Worm (Caenorhabditis elegans) whole organism, L3 larva: ENCODE data around the gene Y47D3A.14.

Experiments
- R02D3.7 ChIP-seq: fragments of 150-350 bp; optimal IDR thresholded peaks from 2 replicates; lab custom pipeline; 2014; ENCODE audit warnings: missing biosample characterization, missing genetic modification characterization
- ama-1 ChIP-seq: fragments of 150-350 bp; optimal IDR thresholded peaks from 2 replicates; lab custom pipeline; 2018
- ceh-28 ChIP-seq: fragments of 150-350 bp; optimal IDR thresholded peaks from 2 replicates; lab custom pipeline; 2014; ENCODE audit warnings: missing biosample characterization, missing genetic modification reagents, missing genetic modification characterization
- ceh-82 ChIP-seq: fragments of 150-350 bp; optimal IDR thresholded peaks from 2 replicates; lab custom pipeline; 2014; ENCODE audit warnings: missing biosample characterization, missing genetic modification characterization
- ceh-9 ChIP-seq: sonication (generic microtip); optimal IDR thresholded peaks from 2 replicates; lab custom pipeline; 2018; ENCODE audit warnings: missing biosample characterization, missing genetic modification characterization
- egl-27 ChIP-seq: sonication (generic microtip); optimal IDR thresholded peaks from 4 replicates; lab custom pipeline; 2017; ENCODE audit warnings: missing biosample characterization, missing genetic modification reagents, missing genetic modification characterization
- egl-5 ChIP-seq: fragments of 150-350 bp; optimal IDR thresholded peaks from 2 replicates; lab custom pipeline; 2017; ENCODE audit warnings: missing biosample characterization, missing genetic modification reagents, missing genetic modification characterization, inconsistent platforms
- elt-1 ChIP-seq: fragments of 150-350 bp; optimal IDR thresholded peaks from 2 replicates; lab custom pipeline; 2014; ENCODE audit warnings: missing biosample characterization, missing genetic modification characterization
- elt-2 ChIP-seq: sonication (generic microtip); optimal IDR thresholded peaks from 2 replicates; lab custom pipeline; 2016; ENCODE audit warnings: missing genetic modification reagents, mild to moderate bottlenecking, missing genetic modification characterization, missing compliant biosample characterization
- elt-3 ChIP-seq, 3 experiments: fragments of 150-350 bp in 1 of 3; sonication (generic microtip) in 2 of 3; optimal IDR thresholded peaks; 2 replicates in 2 of 3; 4 replicates in 1 of 3; lab custom pipeline; 2014 to 2017; ENCODE audit warnings: missing biosample characterization in 3 of 3, missing genetic modification characterization in 3 of 3
- eor-1 ChIP-seq, 2 experiments: fragments of 150-350 bp; optimal IDR thresholded peaks; 2 replicates each; lab custom pipeline; 2014 to 2018; ENCODE audit warnings: missing biosample characterization in 2 of 2, missing genetic modification characterization in 2 of 2
- fkh-10 ChIP-seq: sonication (generic microtip); optimal IDR thresholded peaks from 2 replicates; lab custom pipeline; 2017; ENCODE audit warnings: missing biosample characterization, missing genetic modification reagents, missing genetic modification characterization
- hmg-11 ChIP-seq: sonication (generic microtip); optimal IDR thresholded peaks from 2 replicates; lab custom pipeline; 2016; ENCODE audit warnings: missing genetic modification characterization, missing compliant biosample characterization
- jun-1 ChIP-seq: fragments of 150-350 bp; optimal IDR thresholded peaks from 2 replicates; lab custom pipeline; 2014; ENCODE audit warnings: missing biosample characterization, missing genetic modification reagents, missing genetic modification characterization
- lin-39 ChIP-seq: fragments of 150-350 bp; optimal IDR thresholded peaks from 2 replicates; lab custom pipeline; 2018; ENCODE audit warnings: missing biosample characterization, missing genetic modification reagents, missing genetic modification characterization
- lsy-12 ChIP-seq: sonication (generic microtip); optimal IDR thresholded peaks from 2 replicates; lab custom pipeline; 2016; ENCODE audit warnings: mild to moderate bottlenecking, missing genetic modification characterization, missing compliant biosample characterization
- mdl-1 ChIP-seq: fragments of 150-350 bp; optimal IDR thresholded peaks from 2 replicates; lab custom pipeline; 2014; ENCODE audit warnings: missing biosample characterization, missing genetic modification characterization
- nfya-1 ChIP-seq: sonication (generic microtip); optimal IDR thresholded peaks from 2 replicates; lab custom pipeline; 2017; ENCODE audit warnings: missing genetic modification characterization, mild to moderate bottlenecking, missing compliant biosample characterization, antibody characterized with exemption, moderate library complexity; ENCODE audit not compliant: insufficient read depth
- nhr-11 ChIP-seq: fragments of 150-350 bp; optimal IDR thresholded peaks from 2 replicates; lab custom pipeline; 2014; ENCODE audit warnings: missing biosample characterization, missing genetic modification characterization
- nhr-12 ChIP-seq: fragments of 150-350 bp; optimal IDR thresholded peaks from 2 replicates; lab custom pipeline; 2014; ENCODE audit warnings: missing biosample characterization, missing genetic modification characterization
- nhr-23 ChIP-seq: fragments of 150-350 bp; optimal IDR thresholded peaks from 2 replicates; lab custom pipeline; 2014; ENCODE audit warnings: missing biosample characterization, missing genetic modification reagents, missing genetic modification characterization
- nhr-237 ChIP-seq: fragments of 150-350 bp; optimal IDR thresholded peaks from 2 replicates; lab custom pipeline; 2014; ENCODE audit warnings: missing biosample characterization, missing genetic modification characterization
- nhr-25 ChIP-seq: sonication (generic microtip); optimal IDR thresholded peaks from 2 replicates; lab custom pipeline; 2017; ENCODE audit warnings: missing biosample characterization, missing genetic modification characterization
- nhr-28 ChIP-seq: fragments of 150-350 bp; optimal IDR thresholded peaks from 2 replicates; lab custom pipeline; 2014; ENCODE audit warnings: missing biosample characterization, missing genetic modification characterization
- nhr-43 ChIP-seq: sonication (generic microtip); optimal IDR thresholded peaks from 2 replicates; lab custom pipeline; 2016; ENCODE audit warnings: mild to moderate bottlenecking, missing genetic modification characterization, missing compliant biosample characterization; ENCODE audit not compliant: poor library complexity, severe bottlenecking
- nhr-76 ChIP-seq: fragments of 150-350 bp; sonication (generic microtip); optimal IDR thresholded peaks from 5 replicates; lab custom pipeline; 2014; ENCODE audit warnings: missing biosample characterization, missing genetic modification characterization
- nhr-77 ChIP-seq: fragments of 150-350 bp; optimal IDR thresholded peaks from 2 replicates; lab custom pipeline; 2014; ENCODE audit warnings: missing biosample characterization, missing genetic modification characterization
- pha-4 ChIP-seq: fragments of 150-350 bp; optimal IDR thresholded peaks from 2 replicates; lab custom pipeline; 2014; ENCODE audit warnings: missing biosample characterization, missing genetic modification reagents, missing genetic modification characterization
- pqm-1 ChIP-seq: fragments of 150-350 bp; optimal IDR thresholded peaks from 2 replicates; lab custom pipeline; 2017; ENCODE audit warnings: missing biosample characterization, missing genetic modification characterization, inconsistent platforms
- skn-1 ChIP-seq: fragments of 150-350 bp; optimal IDR thresholded peaks from 2 replicates; lab custom pipeline; 2014; ENCODE audit warnings: missing biosample characterization, missing genetic modification characterization
- snpc-4 ChIP-seq: fragments of 150-350 bp; optimal IDR thresholded peaks from 2 replicates; lab custom pipeline; 2014; ENCODE audit warnings: missing biosample characterization, missing genetic modification characterization
- unc-39 ChIP-seq: sonication (generic microtip); optimal IDR thresholded peaks from 4 replicates; lab custom pipeline; 2017; ENCODE audit warnings: missing biosample characterization, missing genetic modification characterization
- unc-62 ChIP-seq: fragments of 150-350 bp; sonication (generic microtip); optimal IDR thresholded peaks from 4 replicates; lab custom pipeline; 2014; ENCODE audit warnings: missing biosample characterization, missing genetic modification reagents, missing genetic modification characterization
- zag-1 ChIP-seq: fragments of 150-350 bp; optimal IDR thresholded peaks from 2 replicates; lab custom pipeline; 2014; ENCODE audit warnings: missing biosample characterization, missing genetic modification characterization
- ztf-11 ChIP-seq: fragments of 150-350 bp; optimal IDR thresholded peaks from 2 replicates; lab custom pipeline; 2014; ENCODE audit warnings: missing biosample characterization, missing genetic modification characterization

Gene Y47D3A.14

DNA sequence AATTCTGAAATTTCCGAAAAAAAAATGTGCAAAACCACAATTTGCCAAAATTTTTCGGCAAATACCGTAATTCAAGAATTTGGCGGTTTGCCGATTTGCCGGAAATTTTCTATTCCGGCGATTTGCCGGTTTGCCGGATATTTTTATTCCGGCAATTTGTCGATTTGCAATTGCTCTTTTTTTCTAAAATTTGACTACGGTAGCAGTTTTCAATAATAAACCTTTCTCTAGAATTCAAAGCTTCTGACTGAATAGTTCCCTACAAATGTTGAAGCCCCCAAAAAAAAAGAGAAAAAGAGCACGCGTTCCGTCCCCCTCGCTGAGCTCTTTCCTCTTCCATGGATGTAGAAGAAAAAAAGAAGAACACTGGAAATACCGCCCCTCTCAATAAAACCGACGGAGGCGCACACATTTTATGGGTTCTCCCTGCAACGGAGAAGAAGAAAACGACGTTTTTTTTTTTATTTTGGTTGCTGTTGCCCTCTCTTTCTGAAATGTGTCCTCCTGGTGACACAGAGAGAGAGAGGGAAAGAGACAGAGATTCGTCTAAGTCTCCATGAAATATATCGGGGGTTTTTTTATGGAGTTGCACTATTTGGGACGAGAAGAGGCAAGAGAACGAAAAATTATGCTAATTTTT is 35.7 kb downstream of the Y47D3A.14 start:
- TF ChIP-seq lin-39 (tag; lab: Kevin White, UChicago) (peak; percentile 54), hmg-11 (peak; percentile 59), egl-5 (tag; lab: Kevin White, UChicago) (peak; percentile 75), nfya-1 (tag; lab: Kevin White, UChicago) (peak; percentile 61), zag-1 (tag; lab: Kevin White, UChicago) (no peak), nhr-25 (tag; lab: Kevin White, UChicago) (no peak)

DNA sequence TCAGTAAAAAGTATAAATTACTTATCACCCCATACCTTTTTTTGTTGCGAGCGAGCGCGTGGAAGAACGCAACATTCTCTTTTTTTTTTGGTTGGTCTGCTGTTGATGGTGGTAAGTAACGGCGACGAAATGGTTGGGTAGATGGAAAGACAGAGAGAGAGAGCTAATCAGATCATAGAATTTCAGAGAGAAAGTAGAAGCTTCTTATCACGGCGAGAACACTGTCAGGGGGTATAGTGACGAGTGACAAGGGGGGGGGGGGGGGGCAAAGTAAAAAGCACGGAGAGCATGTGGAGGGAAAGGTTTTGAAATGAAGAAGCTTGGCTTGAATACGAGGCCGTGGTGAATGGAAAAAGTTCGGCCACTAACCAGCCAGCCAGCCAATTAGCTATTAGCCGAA is 39.3 kb downstream of the Y47D3A.14 start:
- TF ChIP-seq pqm-1 (peak; percentile 76), elt-2 (tag; lab: Kevin White, UChicago) (peak; percentile 89), snpc-4 (tag; lab: Kevin White, UChicago) (no peak), nfya-1 (tag; lab: Kevin White, UChicago) (peak; percentile 0), fkh-10 (GFP tag; lab: Kevin White, UChicago) (no peak), unc-39 (tag; lab: Kevin White, UChicago) (no peak), nhr-12 (no peak), ceh-9 (no peak), ceh-28 (tag; lab: Kevin White, UChicago) (no peak), zag-1 (tag; lab: Kevin White, UChicago) (no peak), elt-1 (tag; lab: Kevin White, UChicago) (no peak), lin-39 (tag; lab: Kevin White, UChicago) (no peak), ztf-11 (tag; lab: Kevin White, UChicago) (no peak), pha-4 (peak; percentile 4), nhr-43 (tag; lab: Kevin White, UChicago) (no peak), jun-1 (tag; lab: Kevin White, UChicago) (no peak), unc-62 (GFP tag; lab: Kevin White, UChicago) (no peak), R02D3.7 (tag; lab: Kevin White, UChicago) (no peak), egl-5 (tag; lab: Kevin White, UChicago) (no peak), nhr-11 (tag; lab: Kevin White, UChicago) (no peak), mdl-1 (tag; lab: Kevin White, UChicago) (no peak), nhr-77 (tag; lab: Kevin White, UChicago) (no peak), nhr-76 (tag; lab: Kevin White, UChicago) (no peak), hmg-11 (no peak), nhr-28 (tag; lab: Kevin White, UChicago) (no peak), egl-27 (tag; lab: Kevin White, UChicago) (no peak), ama-1 (lab: Kevin White, UChicago) (no peak), eor-1 (tag; optimal IDR thresholded peaks at IDR 0.05; lab: Kevin White, UChicago) (no peak)

DNA sequence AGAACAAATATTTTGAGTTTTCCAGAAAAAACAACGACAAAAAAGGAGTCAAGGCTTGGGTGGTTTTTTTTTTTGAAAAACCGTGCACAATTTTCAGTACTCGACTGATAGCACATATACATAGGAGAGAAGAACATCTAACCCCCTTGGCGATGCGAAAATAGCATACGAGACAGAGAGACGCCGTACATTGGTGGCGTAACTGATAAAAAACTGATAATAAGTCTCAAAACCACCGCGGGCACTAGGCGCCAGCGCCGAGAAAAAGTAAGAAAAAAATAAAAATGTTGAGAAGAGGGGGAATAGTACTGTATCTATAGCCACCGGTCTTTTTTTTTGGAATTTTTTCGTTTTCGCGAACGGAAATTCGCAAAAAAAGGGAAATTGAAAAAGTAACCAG is 41.1 kb downstream of the Y47D3A.14 start:
- TF ChIP-seq pqm-1 (peak; percentile 54), pha-4 (peak; percentile 12), nhr-11 (tag; lab: Kevin White, UChicago) (no peak), elt-2 (tag; lab: Kevin White, UChicago) (peak; percentile 89)

DNA sequence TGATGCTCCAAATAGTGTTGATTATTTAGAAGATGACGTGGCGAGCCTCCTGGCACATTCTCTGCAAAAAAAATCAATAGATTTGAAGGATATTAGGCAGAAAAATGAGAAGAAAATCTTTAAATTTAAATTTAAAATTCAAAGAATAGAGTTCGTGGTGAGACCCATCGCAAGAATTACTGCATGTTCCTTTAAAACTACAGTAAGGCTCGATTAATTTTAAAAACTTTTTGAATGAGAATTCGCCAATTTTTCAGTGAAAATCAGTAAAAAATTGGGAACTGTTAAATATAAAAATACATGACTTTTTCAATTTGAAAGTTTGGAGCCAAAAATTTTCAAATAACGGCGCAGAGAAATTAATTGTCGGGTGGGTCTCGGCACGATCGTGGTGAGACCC is 41.5 kb downstream of the Y47D3A.14 start, which contains the start of gene tra-1:
Gene tra-1 (minus strand): TSS at position 62 of the 400 bp plus-strand sequence.
- TF ChIP-seq R02D3.7 (tag; lab: Kevin White, UChicago) = no peak
- TF ChIP-seq egl-5 (tag; lab: Kevin White, UChicago) = no peak
- TF ChIP-seq elt-1 (tag; lab: Kevin White, UChicago) = no peak
- no peak for TF ChIP-seq nfya-1 (tag; lab: Kevin White, UChicago)
- no peak for TF ChIP-seq elt-3 (tag; optimal IDR thresholded peaks at IDR 0.05; lab: Kevin White, UChicago)
- TF ChIP-seq ceh-9 = no peak
- TF ChIP-seq nhr-76 (tag; lab: Kevin White, UChicago) = no peak
- TF ChIP-seq ceh-82 (tag; lab: Kevin White, UChicago) = no peak
- TF ChIP-seq hmg-11 = no peak
- TF ChIP-seq skn-1 (tag; lab: Kevin White, UChicago) = no peak
- no peak for TF ChIP-seq unc-62 (GFP tag; lab: Kevin White, UChicago)
- TF ChIP-seq fkh-10 (GFP tag; lab: Kevin White, UChicago) = no peak
- TF ChIP-seq lsy-12 (tag; lab: Kevin White, UChicago) = no peak
- no peak for TF ChIP-seq pqm-1
- TF ChIP-seq pha-4 = no peak
- TF ChIP-seq nhr-237 (tag; lab: Kevin White, UChicago) = no peak
- TF ChIP-seq nhr-11 (tag; lab: Kevin White, UChicago) = no peak
- no peak for TF ChIP-seq nhr-23 (tag; lab: Kevin White, UChicago)
- TF ChIP-seq ceh-28 (tag; lab: Kevin White, UChicago) = no peak
